Fruit fly (Drosophila melanogaster) whole organism: ENCODE data around the gene CG14036.

Experiments
- CG8478 ChIP-seq: fragments of >200 bp; optimal IDR thresholded peaks from 2 replicates; lab custom pipeline; 2018; ENCODE audit warnings: inconsistent platforms
- Dll ChIP-seq: fragments of >200 bp; optimal IDR thresholded peaks from 2 replicates; lab custom pipeline; 2017
- EcR ChIP-seq, 2 experiments: fragments of >200 bp; optimal IDR thresholded peaks; 2 replicates each; lab custom pipeline; 2017; ENCODE audit warnings: missing biosample characterization in 2 of 2, missing genetic modification characterization in 2 of 2, missing genetic modification reagents in 2 of 2
- pan ChIP-seq: fragments of >200 bp; optimal IDR thresholded peaks from 2 replicates; lab custom pipeline; 2017
- psq ChIP-seq: fragments of >200 bp; optimal IDR thresholded peaks from 2 replicates; lab custom pipeline; 2017
- usp ChIP-seq: fragments of >200 bp; optimal IDR thresholded peaks from 2 replicates; lab custom pipeline; 2017; ENCODE audit warnings: missing biosample characterization, missing genetic modification characterization, mixed read lengths

The CG14036 gene

DNA sequence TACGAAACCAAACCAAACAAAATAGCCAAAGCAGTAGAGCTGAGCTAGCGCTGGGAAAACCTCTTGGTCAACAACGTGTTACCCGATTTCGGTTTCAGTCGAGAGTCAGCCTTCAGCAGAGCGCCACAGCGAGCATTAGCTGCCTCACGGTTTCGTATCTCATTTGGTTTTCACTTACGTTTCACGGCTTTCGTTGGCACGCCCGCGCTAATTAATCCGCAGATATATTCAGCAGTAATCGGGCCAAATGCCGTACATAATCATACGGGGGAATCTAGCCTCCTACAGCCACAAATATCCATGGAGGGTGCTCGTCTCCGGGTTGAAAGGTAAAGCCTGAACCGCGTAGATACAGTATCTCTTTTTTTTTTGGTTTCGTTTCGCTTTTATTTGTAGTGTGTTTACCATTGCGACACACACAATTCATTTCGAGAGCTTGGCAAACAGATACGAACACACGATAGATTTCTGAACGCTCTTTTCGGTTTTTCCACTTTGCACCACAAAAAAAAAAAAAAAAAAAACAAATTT lies 10.4 kb downstream of the CG14036 start, which contains the start of gene CG31650:
CG31650 (minus strand) TSS at position 352 of the 531 bp plus-strand sequence.
- no peak for TF ChIP-seq EcR (GFP tag; optimal IDR thresholded peaks at IDR 0.05; lab: Kevin White, UChicago)

DNA sequence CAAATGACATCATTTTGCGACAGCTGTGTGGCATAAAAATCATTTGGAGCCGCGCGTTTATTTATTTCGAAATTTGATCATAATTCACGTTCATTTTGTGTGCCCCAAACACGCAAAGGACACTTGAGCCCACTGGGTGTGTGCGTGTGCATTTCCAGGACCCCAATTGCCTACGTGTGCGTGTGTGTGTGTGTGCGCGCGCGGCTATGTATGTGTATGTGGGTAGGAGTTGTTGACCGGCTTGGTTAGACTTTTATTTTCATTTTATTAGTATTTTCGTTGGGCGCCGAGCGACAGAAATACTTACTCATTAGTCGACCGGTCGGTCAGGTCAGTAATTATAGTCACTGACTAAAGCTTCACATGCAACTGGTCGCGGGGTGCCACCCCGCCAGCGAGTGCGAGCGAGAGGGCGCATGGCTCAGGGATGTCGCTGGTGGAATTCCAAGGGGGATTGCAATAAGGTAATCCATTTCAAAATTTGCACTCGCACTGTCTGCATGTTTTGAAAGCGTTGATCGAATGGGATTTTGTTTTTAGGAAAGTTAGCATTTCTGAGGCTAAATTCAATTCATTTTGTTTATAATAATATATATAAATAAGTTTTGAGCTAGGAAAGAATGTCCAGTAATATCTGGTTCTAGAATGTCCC lies 11.2 kb downstream of the CG14036 start:
- TF ChIP-seq CG8478 (no peak), EcR (GFP tag; optimal IDR thresholded peaks at IDR 0.05; lab: Kevin White, UChicago) (no peak), Dll (lab: Kevin White, UChicago) (no peak), psq (lab: Kevin White, UChicago) (no peak)

DNA sequence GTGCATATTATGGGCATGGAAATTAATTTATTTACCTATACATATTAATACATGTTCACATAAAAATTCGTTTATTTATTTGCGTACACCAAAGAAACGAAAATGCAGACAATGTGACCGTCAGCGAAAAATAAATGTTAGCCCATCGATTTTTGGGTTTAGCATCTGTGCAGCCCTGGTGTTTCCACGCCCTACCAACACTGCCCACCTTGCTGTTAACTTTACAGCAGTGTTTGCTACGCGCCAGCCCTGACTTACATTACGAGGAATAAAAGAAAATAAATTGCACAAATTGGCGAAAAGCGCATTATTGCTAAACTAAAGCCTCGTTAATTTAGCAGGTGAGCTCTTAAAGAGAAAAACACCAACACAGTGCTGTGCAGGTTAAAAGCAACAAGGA lies 11.8 kb downstream of the CG14036 start, which contains the start of the genes CG33995, CG44000 and CG44001:
CG33995 (plus strand) TSS at position 228 of the 400 bp plus-strand sequence.
CG44000 (plus strand) TSS at position 228 of the 400 bp plus-strand sequence.
CG44001 (plus strand) TSS at position 228 of the 400 bp plus-strand sequence.
- TF ChIP-seq EcR (GFP tag; optimal IDR thresholded peaks at IDR 0.05; lab: Kevin White, UChicago), result no peak
- no peak for TF ChIP-seq Dll (lab: Kevin White, UChicago)
- TF ChIP-seq psq (lab: Kevin White, UChicago), result no peak
- no peak for TF ChIP-seq pan
- no peak for TF ChIP-seq CG8478
- TF ChIP-seq usp (GFP tag; lab: Kevin White, UChicago), result no peak

DNA sequence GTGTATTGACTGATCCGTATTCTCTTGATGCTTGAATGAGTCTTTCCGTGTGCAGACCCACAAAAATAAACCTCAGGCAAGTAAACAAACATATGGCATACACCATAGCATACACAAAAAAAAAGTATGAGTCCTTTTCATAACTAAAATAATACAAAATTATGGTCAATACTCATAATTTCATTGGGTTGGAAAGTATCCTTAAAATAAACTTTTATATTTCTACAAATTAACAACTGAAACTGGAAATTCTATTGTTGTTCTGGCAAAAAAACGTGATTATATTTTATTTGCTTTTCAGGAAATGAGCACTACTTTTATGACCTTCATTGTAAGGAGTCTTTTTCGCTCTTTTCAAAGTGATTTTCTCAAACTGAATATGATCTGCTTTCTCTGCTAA lies 12.7 kb downstream of the CG14036 start:
- TF ChIP-seq usp (GFP tag; lab: Kevin White, UChicago), result no peak
- TF ChIP-seq psq (lab: Kevin White, UChicago), result no peak
- TF ChIP-seq pan, result no peak
- TF ChIP-seq CG8478, result no peak
- TF ChIP-seq Dll (lab: Kevin White, UChicago), result no peak
- no peak for TF ChIP-seq EcR (GFP tag; optimal IDR thresholded peaks at IDR 0.05; lab: Kevin White, UChicago)

DNA sequence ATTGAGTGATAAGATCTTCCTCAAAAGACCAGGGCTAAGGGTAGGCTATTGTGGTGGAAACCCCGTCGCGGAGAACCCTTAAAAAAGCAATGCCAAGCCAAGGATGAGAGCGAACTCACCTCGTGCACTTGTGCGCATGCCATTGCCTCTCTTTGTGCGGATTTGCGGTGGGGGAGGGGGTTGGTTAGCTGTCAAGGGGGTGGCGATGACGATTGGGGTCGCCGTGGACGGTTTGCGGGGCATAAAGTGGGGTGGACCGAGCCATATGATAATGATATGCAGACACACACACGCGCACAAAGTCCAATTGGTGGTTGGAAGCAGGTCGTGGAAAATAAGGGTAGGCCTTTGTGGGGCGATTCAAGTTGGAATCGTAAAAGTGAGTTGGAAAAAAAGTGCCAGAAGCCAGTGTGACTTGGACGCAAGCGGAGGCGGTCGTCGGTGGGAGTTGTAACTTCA lies 17.4 kb downstream of the CG14036 start, which contains the start of the genes CG14042 and SP555:
CG14042 (plus strand) TSS at position 308 of the 459 bp plus-strand sequence.
SP555 (plus strand) TSS at position 308 of the 459 bp plus-strand sequence.
- TF ChIP-seq pan (no peak), psq (lab: Kevin White, UChicago) (no peak), Dll (lab: Kevin White, UChicago) (no peak), CG8478 (no peak), usp (GFP tag; lab: Kevin White, UChicago) (no peak), EcR (GFP tag; optimal IDR thresholded peaks at IDR 0.05; lab: Kevin White, UChicago) (no peak)

DNA sequence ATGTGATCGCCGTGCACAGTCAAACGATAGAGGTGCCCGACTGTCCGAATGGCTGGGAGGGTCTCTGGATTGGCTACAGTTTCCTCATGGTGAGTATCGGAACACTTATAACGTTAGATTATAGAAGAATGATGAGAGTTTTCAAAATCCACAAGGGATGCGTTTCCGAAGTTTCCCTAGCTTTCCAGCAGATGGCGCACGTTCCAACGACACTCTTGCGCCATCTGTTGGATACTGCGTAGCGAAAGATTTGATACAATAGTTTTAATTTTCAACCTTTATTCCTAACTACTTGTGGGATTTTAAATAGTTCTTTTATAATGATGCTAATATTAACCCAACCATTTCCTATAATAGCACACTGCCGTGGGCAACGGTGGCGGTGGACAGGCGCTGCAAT lies 18.7 kb downstream of the CG14036 start:
- TF ChIP-seq CG8478 (no peak), EcR (GFP tag; optimal IDR thresholded peaks at IDR 0.05; lab: Kevin White, UChicago) (no peak), psq (lab: Kevin White, UChicago) (no peak), pan (no peak), Dll (lab: Kevin White, UChicago) (no peak), usp (GFP tag; lab: Kevin White, UChicago) (no peak)

DNA sequence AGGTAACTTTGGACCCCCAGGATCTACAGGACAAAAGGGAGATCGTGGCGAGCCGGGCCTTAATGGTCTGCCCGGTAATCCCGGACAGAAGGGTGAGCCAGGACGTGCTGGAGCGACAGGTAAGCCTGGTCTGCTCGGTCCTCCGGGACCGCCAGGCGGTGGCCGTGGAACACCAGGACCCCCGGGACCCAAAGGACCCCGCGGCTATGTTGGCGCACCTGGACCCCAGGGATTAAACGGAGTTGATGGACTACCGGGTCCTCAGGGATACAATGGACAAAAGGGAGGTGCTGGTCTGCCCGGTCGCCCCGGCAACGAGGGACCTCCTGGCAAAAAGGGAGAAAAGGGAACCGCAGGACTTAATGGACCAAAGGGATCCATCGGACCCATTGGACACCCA lies 22.9 kb downstream of the CG14036 start:
- TF ChIP-seq CG8478, result no peak
- no peak for TF ChIP-seq Dll (lab: Kevin White, UChicago)
- TF ChIP-seq usp (GFP tag; lab: Kevin White, UChicago), result no peak
- TF ChIP-seq EcR (GFP tag; optimal IDR thresholded peaks at IDR 0.05; lab: Kevin White, UChicago), result no peak
- no peak for TF ChIP-seq psq (lab: Kevin White, UChicago)
- TF ChIP-seq pan, result no peak

DNA sequence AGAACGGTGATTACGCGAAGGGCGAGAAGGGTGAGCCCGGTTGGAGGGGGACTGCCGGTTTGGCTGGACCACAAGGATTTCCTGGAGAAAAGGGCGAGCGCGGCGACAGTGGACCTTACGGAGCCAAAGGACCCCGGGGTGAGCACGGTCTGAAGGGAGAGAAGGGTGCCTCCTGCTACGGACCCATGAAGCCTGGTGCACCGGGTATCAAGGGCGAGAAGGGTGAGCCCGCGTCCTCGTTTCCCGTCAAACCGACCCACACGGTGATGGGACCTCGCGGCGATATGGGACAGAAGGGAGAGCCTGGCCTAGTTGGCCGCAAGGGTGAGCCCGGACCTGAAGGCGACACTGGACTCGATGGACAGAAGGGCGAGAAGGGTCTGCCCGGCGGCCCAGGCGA lies 23.4 kb downstream of the CG14036 start:
- TF ChIP-seq pan, result no peak
- no peak for TF ChIP-seq usp (GFP tag; lab: Kevin White, UChicago)
- no peak for TF ChIP-seq CG8478
- no peak for TF ChIP-seq psq (lab: Kevin White, UChicago)
- no peak for TF ChIP-seq Dll (lab: Kevin White, UChicago)

DNA sequence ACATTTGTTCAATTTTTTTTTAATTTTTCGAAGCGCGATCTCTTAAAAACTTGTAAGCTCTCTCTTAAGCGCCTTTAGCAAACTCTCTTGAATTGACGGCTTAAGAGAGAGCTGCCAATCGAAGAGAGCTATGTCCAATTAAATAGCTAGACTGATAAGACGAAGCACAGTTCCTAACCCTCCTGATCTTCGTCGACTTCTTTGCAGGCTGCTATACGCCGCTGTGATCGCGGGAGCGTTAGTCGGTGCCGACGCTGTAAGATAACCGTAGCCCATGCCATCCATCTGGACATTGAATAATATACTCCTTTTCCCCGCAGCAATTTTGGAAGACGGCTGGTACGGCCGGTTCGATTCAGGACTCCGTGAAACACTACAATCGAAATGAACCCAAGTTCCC lies 24.3 kb downstream of the CG14036 start:
- no peak for TF ChIP-seq psq (lab: Kevin White, UChicago)
- no peak for TF ChIP-seq usp (GFP tag; lab: Kevin White, UChicago)
- TF ChIP-seq EcR (GFP tag; optimal IDR thresholded peaks at IDR 0.05; lab: Kevin White, UChicago), result no peak
- TF ChIP-seq Dll (lab: Kevin White, UChicago), result no peak
- TF ChIP-seq pan, result no peak

DNA sequence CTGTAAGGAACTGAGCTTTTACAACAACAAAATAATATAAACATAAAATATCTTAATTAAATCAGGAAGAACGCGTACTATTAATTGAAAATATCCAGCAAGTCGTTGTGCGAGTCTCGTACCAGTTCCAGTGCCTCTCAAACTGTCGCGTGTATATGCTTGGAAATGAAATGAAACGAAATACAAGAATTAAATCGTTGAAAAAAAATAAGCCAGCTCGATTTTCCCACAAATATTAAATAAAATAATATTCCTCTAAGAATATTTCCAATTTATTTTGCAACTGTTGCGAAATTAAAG lies 25.1 kb downstream of the CG14036 start:
- TF ChIP-seq psq (lab: Kevin White, UChicago) (no peak), pan (no peak), EcR (GFP tag; optimal IDR thresholded peaks at IDR 0.05; lab: Kevin White, UChicago) (no peak), CG8478 (no peak), usp (GFP tag; lab: Kevin White, UChicago) (no peak), Dll (lab: Kevin White, UChicago) (no peak)

DNA sequence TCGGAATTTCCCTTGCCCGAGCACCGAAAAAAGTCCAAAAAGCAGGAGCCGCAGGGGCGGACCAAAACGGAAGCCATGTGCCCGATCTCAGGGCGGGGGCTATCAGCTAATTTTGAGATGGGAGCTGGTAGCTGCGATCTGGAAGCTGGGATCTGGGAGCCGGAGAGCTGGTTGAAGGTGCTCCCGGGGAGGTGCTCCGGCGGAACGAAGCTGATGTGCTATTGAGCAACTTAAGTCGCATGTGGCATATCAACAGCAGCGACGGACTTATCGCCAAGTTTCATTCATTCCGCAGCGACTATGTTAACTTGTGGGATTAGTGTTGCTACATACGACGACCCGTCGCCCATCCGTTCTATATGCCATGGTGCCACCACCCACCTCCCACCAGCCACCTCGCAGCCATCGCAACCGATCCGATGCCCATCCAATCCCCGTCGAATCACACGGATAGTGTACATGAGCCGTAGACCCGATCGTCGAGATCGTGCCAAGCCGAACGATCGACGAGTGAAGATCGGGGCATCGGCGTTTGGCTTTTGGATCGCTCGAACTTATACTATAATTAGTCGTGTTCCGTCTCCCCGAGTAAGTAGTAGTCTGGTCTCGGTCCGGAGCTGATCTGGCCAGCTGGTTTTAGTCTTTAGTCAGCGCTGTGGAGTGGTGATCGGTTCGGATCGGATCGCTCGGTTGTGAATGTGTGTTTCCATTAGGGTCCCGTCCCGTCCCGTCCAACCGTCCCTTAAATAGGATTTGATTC lies 25.6 kb downstream of the CG14036 start, which contains the start of gene Col4a1:
Col4a1 (plus strand) TSS at position 561 of the 760 bp plus-strand sequence.
- no peak for TF ChIP-seq usp (GFP tag; lab: Kevin White, UChicago)
- no peak for TF ChIP-seq psq (lab: Kevin White, UChicago)
- no peak for TF ChIP-seq CG8478
- TF ChIP-seq Dll (lab: Kevin White, UChicago), result no peak
- TF ChIP-seq pan, result no peak
- no peak for TF ChIP-seq EcR (GFP tag; optimal IDR thresholded peaks at IDR 0.05; lab: Kevin White, UChicago)

DNA sequence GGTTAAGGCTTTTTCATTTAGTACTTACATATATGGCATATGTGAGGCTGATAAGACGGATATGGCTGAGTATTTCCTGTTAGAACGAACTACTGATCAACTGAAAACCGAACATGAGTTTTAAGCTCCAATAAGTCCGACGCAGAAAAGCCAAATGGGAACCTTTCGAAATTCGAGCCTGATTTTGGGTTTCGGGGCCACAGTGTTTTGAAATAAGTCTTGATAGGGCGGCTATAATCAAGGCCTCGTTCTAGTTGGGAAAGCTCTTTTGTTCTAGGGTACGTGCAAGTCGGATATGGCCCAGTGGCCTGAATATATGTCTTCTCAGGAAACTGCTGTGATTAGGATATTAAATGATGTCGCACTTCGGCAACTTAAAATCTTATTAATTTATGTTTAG lies 26.7 kb downstream of the CG14036 start, which contains the start of gene vkg:
vkg (minus strand) TSS at position 101 of the 400 bp plus-strand sequence.
- TF ChIP-seq pan (no peak), usp (GFP tag; lab: Kevin White, UChicago) (no peak), psq (lab: Kevin White, UChicago) (no peak), EcR (GFP tag; optimal IDR thresholded peaks at IDR 0.05; lab: Kevin White, UChicago) (no peak), Dll (lab: Kevin White, UChicago) (no peak), CG8478 (no peak)
